Worm (Caenorhabditis elegans) whole organism, L4/young adult: ENCODE data around the gene C05E7.3.

Experiments
- W03F9.2 ChIP-seq: fragments of 150-350 bp; optimal IDR thresholded peaks from 2 replicates; lab custom pipeline; 2014; ENCODE audit warnings: missing biosample characterization, missing genetic modification characterization
- him-1 ChIP-seq: sonication (generic microtip); optimal IDR thresholded peaks from 2 replicates; lab custom pipeline; 2016; ENCODE audit warnings: missing genotype, missing genetic modification reagents, missing genetic modification characterization, missing compliant biosample characterization

DNA sequence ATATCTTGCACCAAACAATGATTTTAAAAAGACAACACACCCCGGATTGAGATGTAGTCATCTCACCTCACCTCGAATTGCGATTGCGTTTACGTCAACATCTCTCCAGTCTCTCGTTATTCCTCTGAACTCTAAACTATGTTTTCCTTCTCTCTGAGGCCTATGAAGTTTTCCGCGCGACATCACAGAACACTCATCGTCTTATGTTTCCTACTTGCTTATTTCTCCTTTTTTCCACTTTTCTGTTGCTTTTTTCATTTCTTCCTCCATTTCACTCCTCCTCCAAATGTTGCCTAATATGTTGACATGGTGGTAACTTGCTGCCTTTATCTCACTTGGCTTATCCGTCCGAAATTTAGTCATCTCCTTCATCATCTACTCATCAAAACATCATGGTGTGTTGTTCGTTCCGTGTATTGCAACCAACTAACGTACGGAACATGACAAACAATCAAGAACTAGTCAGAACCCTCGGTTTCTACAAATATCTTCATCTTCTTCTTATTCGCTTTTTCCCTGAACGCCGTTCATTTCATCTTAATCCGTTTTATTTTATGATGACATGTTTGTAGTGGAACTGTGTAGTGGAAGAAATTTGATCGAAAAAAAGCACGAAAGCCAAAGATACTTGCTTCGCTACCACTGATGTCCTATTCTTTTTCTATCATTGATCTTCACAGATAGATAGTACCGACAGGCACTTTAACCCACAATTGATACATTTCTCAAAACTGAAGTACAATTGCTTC, 47.1 kb downstream of the C05E7.3 start:
- TF ChIP-seq him-1 (tag; lab: Kevin White, UChicago) (no peak), W03F9.2 (tag; lab: Kevin White, UChicago) (no peak)
